Fruit fly (Drosophila melanogaster): ENCODE measurements around the gene LSm-4.

DNA sequence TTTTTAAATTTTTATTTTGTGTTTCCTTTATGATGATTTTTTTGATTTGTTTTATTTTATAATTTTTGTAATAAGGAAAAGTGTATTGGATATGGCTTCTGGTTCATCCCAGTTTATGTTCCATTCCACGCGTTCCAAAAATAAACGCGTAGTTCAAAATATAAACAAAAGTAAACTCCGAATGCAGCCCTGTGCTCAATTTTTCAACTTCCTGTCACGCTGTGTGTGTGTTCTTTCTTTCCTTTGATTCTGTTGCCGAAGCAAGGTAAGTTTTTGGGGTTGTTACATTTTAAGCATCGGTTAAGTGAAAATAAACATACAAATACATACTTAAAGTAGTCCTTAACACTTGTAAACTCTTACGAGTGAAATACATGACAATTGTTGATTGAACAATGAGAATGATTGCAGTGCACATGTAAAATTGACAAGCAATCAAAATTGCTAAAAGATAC lies 3.1 kb upstream of the LSm-4 start, which contains the start of the genes Ip259 and RpS27A:
- TF ChIP-seq CG33017 (tag; optimal IDR thresholded peaks at IDR 0.05) (peak; percentile 59), Hr96 (GFP tag; optimal IDR thresholded peaks at IDR 0.05) (no peak), CG5204 (GFP tag; optimal IDR thresholded peaks at IDR 0.05) (no peak), pad (GFP tag; optimal IDR thresholded peaks at IDR 0.05) (peak; percentile 64), CG7101 (tag; optimal IDR thresholded peaks at IDR 0.05) (peak; percentile 87), cic (GFP tag; optimal IDR thresholded peaks at IDR 0.05) (no peak), Crg-1 (GFP tag; optimal IDR thresholded peaks at IDR 0.05) (peak; percentile 83), Clk (GFP tag; optimal IDR thresholded peaks at IDR 0.05) (peak; percentile 74), CG11617 (GFP tag; optimal IDR thresholded peaks at IDR 0.05) (peak; percentile 86)

All from whole organism, adult.